Fruit fly (Drosophila melanogaster): ENCODE results near the gene CG13998.

Gene CG13998

dm6 chr2L:5959863-5960658, 3.4 kb upstream of the CG13998 start, which contains the start of gene Vm26Aa:
Gene Vm26Aa, minus strand, starts transcription at chr2L:5960340.
- TF ChIP-seq CG30403 (GFP tag; optimal IDR thresholded peaks at IDR 0.05) (no peak), CG12299 (tag; optimal IDR thresholded peaks at IDR 0.05) (no peak), zfh1 (GFP tag; IDR thresholded peaks at IDR 0.05) (no peak), Six4 (GFP tag; optimal IDR thresholded peaks at IDR 0.05) (no peak), CG6689 (GFP tag; IDR thresholded peaks at IDR 0.05) (0 out of 2 replicates have a peak, but pooled peaks have one; percentile 9), Gug (GFP tag; IDR thresholded peaks at IDR 0.05) (no peak), ssp (GFP tag; IDR thresholded peaks at IDR 0.05) (peak; percentile 15; the same call in 1 of the 2 replicates), az2 (GFP tag; optimal IDR thresholded peaks at IDR 0.05) (no peak), CG4707 (GFP tag; optimal IDR thresholded peaks at IDR 0.05) (no peak), Ets65A (GFP tag) (no peak), Kr (GFP tag; optimal IDR thresholded peaks at IDR 0.05) (no peak), CG15479 (GFP tag; optimal IDR thresholded peaks at IDR 0.05) (no peak), CG6683 (GFP tag; optimal IDR thresholded peaks at IDR 0.05) (no peak), exex (tag; optimal IDR thresholded peaks at IDR 0.05) (no peak), rib (GFP tag; IDR thresholded peaks at IDR 0.05) (no peak), HHEX (GFP tag; optimal IDR thresholded peaks at IDR 0.05) (no peak), Eip74EF (GFP tag; optimal IDR thresholded peaks at IDR 0.05) (no peak), CG11093 (GFP tag; IDR thresholded peaks at IDR 0.05) (0 out of 3 replicates have a peak, but pooled peaks have one; percentile 53), ttk (GFP tag; IDR thresholded peaks at IDR 0.05) (no peak), Med (GFP tag) (peak; percentile 61), Hr39 (optimal IDR thresholded peaks at IDR 0.05) (peak; percentile 43), Gsc (GFP tag; IDR thresholded peaks at IDR 0.05) (0 out of 2 replicates have a peak, but pooled peaks have one; percentile 13), crp (GFP tag; optimal IDR thresholded peaks at IDR 0.05) (no peak), CG11695 (GFP tag; IDR thresholded peaks at IDR 0.05) (no peak), HLHmδ (GFP tag; optimal IDR thresholded peaks at IDR 0.05) (no peak), slp2 (GFP tag; optimal IDR thresholded peaks at IDR 0.05) (no peak), Hmr (GFP tag; optimal IDR thresholded peaks at IDR 0.05) (no peak), sens (GFP tag) (peak; percentile 32)

- TF ChIP-seq CG11504 (tag; optimal IDR thresholded peaks at IDR 0.05) (no peak), Camta (GFP tag; optimal IDR thresholded peaks at IDR 0.05) (no peak), nerfin-2 (GFP tag; IDR thresholded peaks at IDR 0.05; ENCODE audit: partially characterized antibody) (0 out of 2 replicates have a peak, but pooled peaks have one; percentile 30), BtbVII (GFP tag; optimal IDR thresholded peaks at IDR 0.05) (no peak), Mad (GFP tag; optimal IDR thresholded peaks at IDR 0.05) (no peak), Nf-YA (GFP tag; IDR thresholded peaks at IDR 0.05) (no peak)
Observed at dm6 chr2L:5958581-5959177, 2.1 kb upstream of the CG13998 start, which contains the start of gene Vm26Ac. Gene Vm26Ac, minus strand, starts transcription at chr2L:5958631.

- TF ChIP-seq HLHmδ (GFP tag; optimal IDR thresholded peaks at IDR 0.05) (no peak), Lhr (GFP tag; optimal IDR thresholded peaks at IDR 0.05) (no peak), CG12391 (tag; optimal IDR thresholded peaks at IDR 0.05) (no peak), pum (GFP tag; optimal IDR thresholded peaks at IDR 0.05) (no peak), CG11398 (GFP tag; optimal IDR thresholded peaks at IDR 0.05) (no peak), Dp (GFP tag; optimal IDR thresholded peaks at IDR 0.05) (peak; percentile 30), E2f2 (GFP tag; IDR thresholded peaks at IDR 0.05) (peak; percentile 44; the same call in 1 of the 2 replicates), Med (GFP tag) (peak; percentile 21), pzg (GFP tag; optimal IDR thresholded peaks at IDR 0.05) (peak; percentile 2), Mad (GFP tag; optimal IDR thresholded peaks at IDR 0.05) (no peak), salm (tag; optimal IDR thresholded peaks at IDR 0.05) (no peak), ewg (GFP tag; optimal IDR thresholded peaks at IDR 0.05) (peak; percentile 91), CG1792 (GFP tag; optimal IDR thresholded peaks at IDR 0.05) (no peak)
Observed at dm6 chr2L:5956153-5956552, 466 bp downstream of the CG13998 start, which contains the start of gene CG13999. Gene CG13999, minus strand, starts transcription at chr2L:5956466.

Data from whole organism, embryonic.